Worm (Caenorhabditis elegans): Measurements from ENCODE around the gene C08B11.9.

Gene C08B11.9

DNA sequence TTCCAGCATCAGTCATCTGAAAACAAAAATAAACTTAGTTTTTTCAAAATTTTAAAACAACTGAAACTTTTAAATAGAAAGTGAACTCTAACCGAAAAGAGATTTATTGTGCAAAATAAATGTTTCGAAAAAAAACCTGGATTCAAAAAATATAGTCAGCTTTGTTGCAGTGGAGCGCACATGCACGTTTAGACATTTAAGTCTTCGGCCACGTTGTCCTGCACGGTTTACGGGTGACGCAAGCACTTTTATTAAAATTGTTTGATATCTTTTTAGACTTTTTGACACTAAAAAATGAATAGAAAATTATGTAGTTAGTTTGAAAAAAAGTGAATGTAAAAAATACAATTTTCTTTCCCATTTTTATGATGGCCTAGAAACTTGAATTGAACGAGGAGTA, 1.4 kb upstream of the C08B11.9 start, which contains the start of the genes ubh-4 and algn-6:
Gene ubh-4 (minus strand): TSS at position 182 of the 400 bp plus-strand sequence.
Gene algn-6 (plus strand): TSS at position 387 of the 400 bp plus-strand sequence.
- TF ChIP-seq unc-130 (GFP tag; optimal IDR thresholded peaks at IDR 0.05) (peak; percentile 96), tag-97 (GFP tag; IDR thresholded peaks at IDR 0.05) (no peak), hif-1 (tag; optimal IDR thresholded peaks at IDR 0.05) (peak in 1 of 2 experiments; percentile 83), F49E8.2 (tag; optimal IDR thresholded peaks at IDR 0.05; ENCODE audit: borderline replicate concordance) (no peak), daf-19 (GFP tag; conservative IDR thresholded peaks at IDR 0.05) (no peak), lin-13 (GFP tag; optimal IDR thresholded peaks at IDR 0.05) (no peak), lir-3 (tag; optimal IDR thresholded peaks at IDR 0.05) (no peak), dmd-8 (GFP tag; IDR thresholded peaks at IDR 0.05) (no peak), nhr-6 (tag; optimal IDR thresholded peaks at IDR 0.05) (peak; percentile 80), nhr-25 (tag; optimal IDR thresholded peaks at IDR 0.05; ENCODE audit: borderline replicate concordance, insufficient read depth) (no peak), hlh-11 (tag; optimal IDR thresholded peaks at IDR 0.05) (peak; percentile 36), Y105C5A.15 (GFP tag; IDR thresholded peaks at IDR 0.05) (no peak), T26A8.4 (GFP tag; IDR thresholded peaks at IDR 0.05) (no peak), madf-9 (GFP tag; conservative IDR thresholded peaks at IDR 0.05) (no peak), mdt-29 (GFP tag; IDR thresholded peaks at IDR 0.05) (no peak), egl-43 (GFP tag; IDR thresholded peaks at IDR 0.05) (no peak), zag-1 (tag; optimal IDR thresholded peaks at IDR 0.05) (no peak), nhr-28 (tag; optimal IDR thresholded peaks at IDR 0.05) (peak; percentile 65), egl-27 (tag; optimal IDR thresholded peaks at IDR 0.05) (no peak), Y48G9A.11 (GFP tag; IDR thresholded peaks at IDR 0.05) (peak; percentile 34; the same call in 1 of the 2 replicates), nhr-41 (GFP tag; IDR thresholded peaks at IDR 0.05) (no peak), snpc-1.2 (GFP tag; IDR thresholded peaks at IDR 0.05) (no peak), aha-1 (tag) (no peak), nhr-48 (tag; optimal IDR thresholded peaks at IDR 0.05) (no peak), ama-1 (optimal IDR thresholded peaks at IDR 0.05) (no peak), ztf-7 (tag; optimal IDR thresholded peaks at IDR 0.05) (no peak), lim-7 (GFP tag; IDR thresholded peaks at IDR 0.05) (no peak), ceh-82 (tag; optimal IDR thresholded peaks at IDR 0.05) (no peak), dmd-9 (GFP tag; IDR thresholded peaks at IDR 0.05) (no peak), spr-1 (tag; optimal IDR thresholded peaks at IDR 0.05) (no peak), F37D6.2 (tag; optimal IDR thresholded peaks at IDR 0.05) (no peak), hlh-30 (tag; optimal IDR thresholded peaks at IDR 0.05; ENCODE audit: insufficient read depth) (peak; percentile 12), tra-1 (GFP tag; IDR thresholded peaks at IDR 0.05) (no peak), mxl-2 (GFP tag; conservative IDR thresholded peaks at IDR 0.05) (no peak), saeg-2 (GFP tag; IDR thresholded peaks at IDR 0.05) (no peak), pha-4 (GFP tag; IDR thresholded peaks at IDR 0.05) (no peak), pha-4 (tag; optimal IDR thresholded peaks at IDR 0.05) (peak; percentile 8), ctbp-1 (GFP tag; IDR thresholded peaks at IDR 0.05) (no peak), zip-11 (GFP tag; IDR thresholded peaks at IDR 0.05) (no peak), snpc-4 (tag; optimal IDR thresholded peaks at IDR 0.05) (no peak), daf-16 (GFP tag; optimal IDR thresholded peaks at IDR 0.05) (no peak), daf-16 (tag; optimal IDR thresholded peaks at IDR 0.05) (peak; percentile 38), ceh-28 (tag; optimal IDR thresholded peaks at IDR 0.05) (no peak), ztf-11 (tag; optimal IDR thresholded peaks at IDR 0.05) (no peak), dve-1 (tag; optimal IDR thresholded peaks at IDR 0.05; ENCODE audit: insufficient read depth) (peak; percentile 48), nhr-11 (tag; optimal IDR thresholded peaks at IDR 0.05) (no peak), gei-8 (GFP tag; optimal IDR thresholded peaks at IDR 0.05) (no peak), lin-15B (tag; optimal IDR thresholded peaks at IDR 0.05) (no peak), mdl-1 (tag; optimal IDR thresholded peaks at IDR 0.05) (no peak), nhr-102 (tag; optimal IDR thresholded peaks at IDR 0.05) (no peak), F26F4.8 (GFP tag; conservative IDR thresholded peaks at IDR 0.05) (no peak), unc-39 (tag; optimal IDR thresholded peaks at IDR 0.05) (no peak), dmd-6 (GFP tag; IDR thresholded peaks at IDR 0.05) (peak; percentile 27; the same call in 1 of the 2 replicates)
